Worm (Caenorhabditis elegans) whole organism, L1 larva: Measurements from ENCODE around the gene str-12.
A peak's percentile ranks its signal among the peaks of the same experiment; 100 is the strongest.

Source experiments
- C04F5.9 ChIP-seq: sonication (generic microtip); optimal IDR thresholded peaks from 2 replicates; lab custom pipeline; 2016; ENCODE audit warnings: missing genetic modification characterization, missing compliant biosample characterization
- F16B12.6 ChIP-seq: fragments of 150-350 bp; optimal IDR thresholded peaks from 2 replicates; lab custom pipeline; 2014; ENCODE audit warnings: missing biosample characterization, missing genetic modification characterization
- aha-1 ChIP-seq: fragments of 150-350 bp; optimal IDR thresholded peaks from 2 replicates; lab custom pipeline; 2014; ENCODE audit warnings: missing biosample characterization, missing genetic modification characterization
- aly-2 ChIP-seq: fragments of 150-350 bp; optimal IDR thresholded peaks from 2 replicates; lab custom pipeline; 2014; ENCODE audit warnings: missing biosample characterization, missing genetic modification characterization
- ceh-90 ChIP-seq: sonication (generic microtip); optimal IDR thresholded peaks from 2 replicates; lab custom pipeline; 2016; ENCODE audit warnings: missing genetic modification characterization, missing compliant biosample characterization
- ces-1 ChIP-seq: fragments of 150-350 bp; optimal IDR thresholded peaks from 2 replicates; lab custom pipeline; 2014; ENCODE audit warnings: missing biosample characterization, missing genetic modification reagents, missing genetic modification characterization
- dpl-1 ChIP-seq, 3 experiments: fragments of 150-350 bp in 2 of 3; sonication (generic microtip) in 1 of 3; optimal IDR thresholded peaks; 2 replicates each; lab custom pipeline; 2014 to 2017; ENCODE audit warnings: missing biosample characterization in 3 of 3, missing genetic modification characterization in 3 of 3, missing genetic modification reagents in 3 of 3
- dsc-1 ChIP-seq: sonication (generic microtip); optimal IDR thresholded peaks from 2 replicates; lab custom pipeline; 2016; ENCODE audit warnings: mild to moderate bottlenecking, missing genetic modification characterization, missing compliant biosample characterization
- efl-1 ChIP-seq, 4 experiments: fragments of 150-350 bp; optimal IDR thresholded peaks in 3 of 4; peaks in 1 of 4; 1 replicate in 1 of 4; 2 replicates in 3 of 4; lab custom pipeline; 2014; ENCODE audit warnings: missing biosample characterization in 2 of 4, missing genetic modification characterization in 2 of 4, missing genetic modification reagents in 2 of 4
- elt-2 ChIP-seq: sonication (generic microtip); optimal IDR thresholded peaks from 2 replicates; lab custom pipeline; 2016; ENCODE audit warnings: missing genetic modification characterization, mild to moderate bottlenecking, inconsistent platforms, missing compliant biosample characterization, missing genetic modification reagents
- ets-5 ChIP-seq: fragments of 200-800 bp; sonication (Bioruptor generic); IDR thresholded peaks from 2 replicates; pipeline ENCODE4 v1.3.6; 2022; ENCODE audit warnings: missing genetic modification characterization, missing compliant biosample characterization
- fkh-10 ChIP-seq: sonication (generic microtip); optimal IDR thresholded peaks from 2 replicates; lab custom pipeline; 2017; ENCODE audit warnings: missing biosample characterization, missing genetic modification reagents, missing genetic modification characterization
- hlh-17 ChIP-seq: fragments of 200-800 bp; sonication (Bioruptor generic); optimal IDR thresholded peaks from 2 replicates; lab custom pipeline; 2018; ENCODE audit warnings: missing genetic modification characterization, mild to moderate bottlenecking, missing compliant biosample characterization, moderate library complexity, borderline replicate concordance
- lin-14 ChIP-seq: fragments of 200-800 bp; sonication (Bioruptor generic); optimal IDR thresholded peaks from 2 replicates; lab custom pipeline; 2018; ENCODE audit warnings: mild to moderate bottlenecking, missing genetic modification characterization, moderate library complexity, missing compliant biosample characterization
- lin-39 ChIP-seq: fragments of 150-350 bp; optimal IDR thresholded peaks from 2 replicates; lab custom pipeline; 2014; ENCODE audit warnings: missing biosample characterization, missing genetic modification reagents, missing genetic modification characterization
- lsy-2 ChIP-seq, 2 experiments: fragments of 150-350 bp; optimal IDR thresholded peaks; 2 replicates each; lab custom pipeline; 2014; ENCODE audit warnings: missing biosample characterization in 2 of 2, missing genetic modification characterization in 2 of 2
- mep-1 ChIP-seq: fragments of 150-350 bp; optimal IDR thresholded peaks from 2 replicates; lab custom pipeline; 2014; ENCODE audit warnings: missing biosample characterization, missing genetic modification characterization
- nhr-11 ChIP-seq: fragments of 150-350 bp; optimal IDR thresholded peaks from 2 replicates; lab custom pipeline; 2014; ENCODE audit warnings: missing biosample characterization, missing genetic modification characterization
- nhr-19 ChIP-seq: fragments of 200-800 bp; sonication (Bioruptor generic); conservative IDR thresholded peaks from 2 replicates; pipeline ENCODE4 v1.3.6; 2022; ENCODE audit warnings: missing genetic modification characterization, missing compliant biosample characterization
- nhr-20 ChIP-seq: sonication (generic microtip); optimal IDR thresholded peaks from 2 replicates; lab custom pipeline; 2016; ENCODE audit warnings: mild to moderate bottlenecking, missing genetic modification characterization, missing compliant biosample characterization
- nhr-28 ChIP-seq: fragments of 150-350 bp; optimal IDR thresholded peaks from 2 replicates; lab custom pipeline; 2014; ENCODE audit warnings: missing biosample characterization, missing genetic modification characterization
- nhr-47 ChIP-seq: sonication (generic microtip); optimal IDR thresholded peaks from 2 replicates; lab custom pipeline; 2016; ENCODE audit warnings: mild to moderate bottlenecking, missing genetic modification characterization, moderate library complexity, missing compliant biosample characterization
- nhr-71 ChIP-seq: sonication (generic microtip); optimal IDR thresholded peaks from 2 replicates; lab custom pipeline; 2016; ENCODE audit warnings: mild to moderate bottlenecking, missing genetic modification characterization, moderate library complexity, missing compliant biosample characterization
- nhr-85 ChIP-seq: sonication (generic microtip); peaks from one replicate; lab custom pipeline; 2016; ENCODE audit warnings: missing genetic modification characterization, inconsistent platforms, missing compliant biosample characterization
- pag-3 ChIP-seq: sonication (generic microtip); optimal IDR thresholded peaks from 2 replicates; lab custom pipeline; 2017; ENCODE audit warnings: missing genetic modification characterization, mild to moderate bottlenecking, missing compliant biosample characterization, antibody characterized with exemption, borderline replicate concordance; ENCODE audit not compliant: insufficient read depth
- pax-3 ChIP-seq: fragments of 200-800 bp; sonication (Bioruptor generic); optimal IDR thresholded peaks from 2 replicates; lab custom pipeline; 2018; ENCODE audit warnings: mild to moderate bottlenecking, missing genetic modification characterization, moderate library complexity, missing compliant biosample characterization
- pqm-1 ChIP-seq: sonication (generic microtip); optimal IDR thresholded peaks from 3 replicates; lab custom pipeline; 2017; ENCODE audit warnings: missing biosample characterization, missing genetic modification characterization
- rnt-1 ChIP-seq: sonication (generic microtip); optimal IDR thresholded peaks from 2 replicates; lab custom pipeline; 2016; ENCODE audit warnings: mild to moderate bottlenecking, missing genetic modification characterization, moderate library complexity, missing compliant biosample characterization
- skn-1 ChIP-seq: fragments of 150-350 bp; optimal IDR thresholded peaks from 2 replicates; lab custom pipeline; 2014; ENCODE audit warnings: missing biosample characterization, missing genetic modification characterization
- snu-23 ChIP-seq: sonication (generic microtip); optimal IDR thresholded peaks from 2 replicates; lab custom pipeline; 2016; ENCODE audit warnings: missing genetic modification characterization, missing compliant biosample characterization
- sup-37 ChIP-seq: fragments of 200-800 bp; sonication (Bioruptor generic); optimal IDR thresholded peaks from 2 replicates; lab custom pipeline; 2018; ENCODE audit warnings: mild to moderate bottlenecking, missing genetic modification characterization, missing compliant biosample characterization
- tbx-2 ChIP-seq: sonication (generic microtip); optimal IDR thresholded peaks from 2 replicates; lab custom pipeline; 2016; ENCODE audit warnings: missing genetic modification characterization, missing compliant biosample characterization
- tlp-1 ChIP-seq: fragments of 150-350 bp; optimal IDR thresholded peaks from 2 replicates; lab custom pipeline; 2014; ENCODE audit warnings: missing biosample characterization, missing genetic modification characterization
- unc-30 ChIP-seq: sonication (generic microtip); optimal IDR thresholded peaks from 2 replicates; lab custom pipeline; 2017; ENCODE audit warnings: missing biosample characterization, missing genetic modification characterization
- unc-62 ChIP-seq: fragments of 150-350 bp; optimal IDR thresholded peaks from 2 replicates; lab custom pipeline; 2014; ENCODE audit warnings: missing biosample characterization, missing genetic modification reagents, missing genetic modification characterization
- zag-1 ChIP-seq: fragments of 150-350 bp; optimal IDR thresholded peaks from 2 replicates; lab custom pipeline; 2014; ENCODE audit warnings: missing biosample characterization, missing genetic modification characterization
- zip-4 ChIP-seq: fragments of 200-800 bp; sonication (Bioruptor generic); optimal IDR thresholded peaks from 2 replicates; lab custom pipeline; 2018; ENCODE audit warnings: mild to moderate bottlenecking, missing genetic modification characterization, moderate library complexity, missing compliant biosample characterization

The str-12 gene

DNA sequence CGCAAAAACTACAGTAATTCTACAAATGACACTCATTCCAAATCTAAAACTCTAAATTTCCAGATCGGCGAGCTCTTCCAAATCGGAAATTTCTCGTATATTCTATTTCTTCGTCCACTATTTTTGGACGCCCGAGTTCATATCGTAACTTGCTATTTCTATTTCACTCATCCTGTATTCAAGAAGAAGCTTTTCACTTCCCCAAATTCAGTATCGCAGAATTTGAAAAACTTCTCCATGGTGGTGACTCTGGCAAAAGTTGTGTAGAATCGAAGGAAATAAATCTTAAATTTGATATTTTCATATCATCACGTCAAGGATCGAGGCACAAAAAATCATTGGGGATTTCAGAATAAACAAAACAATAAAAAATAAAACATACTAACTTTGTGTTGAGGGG, 41.5 kb downstream of the str-12 start:
- TF ChIP-seq pag-3: no peak
- no peak for TF ChIP-seq hlh-17 (GFP tag; lab: Kevin White, UChicago)
- no peak for TF ChIP-seq nhr-11
- no peak for TF ChIP-seq skn-1
- peak; percentile 65 for TF ChIP-seq nhr-85 (tag; lab: Kevin White, UChicago)
- TF ChIP-seq tbx-2 (tag; lab: Kevin White, UChicago): no peak
- TF ChIP-seq efl-1 (optimal IDR thresholded peaks at IDR 0.05; lab: Kevin White, UChicago): no peak
- peak in 1 of 2 experiments; percentile 81 for TF ChIP-seq efl-1 (GFP tag; optimal IDR thresholded peaks at IDR 0.05 in 1 of 2; lab: Kevin White, UChicago)

DNA sequence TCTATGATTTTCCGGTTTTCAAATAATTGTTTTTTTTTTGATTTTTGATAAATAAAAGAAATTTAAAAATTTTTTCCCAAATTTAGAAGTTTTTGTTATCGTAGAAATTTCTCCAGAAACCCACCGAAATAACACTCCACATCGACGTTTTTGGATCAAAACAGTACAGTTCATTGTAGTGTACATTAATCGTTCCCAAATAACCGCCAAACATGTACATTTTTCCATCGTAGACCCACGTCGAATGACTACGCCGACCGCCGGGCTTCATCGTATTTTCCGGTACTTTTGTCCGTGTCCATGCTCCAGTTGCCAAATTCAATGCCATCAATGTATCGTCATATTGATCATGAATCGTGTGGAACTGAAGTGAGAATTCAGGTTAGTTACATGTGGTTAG, 43.4 kb downstream of the str-12 start, which contains the start of gene F53E4.2:
F53E4.2 (plus strand) TSS at position 301 of the 400 bp plus-strand sequence.
- TF ChIP-seq pax-3 (no peak), aly-2 (tag; lab: Kevin White, UChicago) (no peak), ces-1 (GFP tag; lab: Kevin White, UChicago) (no peak), nhr-19 (no peak), aha-1 (no peak), zag-1 (tag; lab: Kevin White, UChicago) (no peak), unc-62 (GFP tag; lab: Kevin White, UChicago) (no peak), lin-14 (GFP tag; lab: Kevin White, UChicago) (no peak), nhr-71 (no peak), sup-37 (GFP tag; lab: Kevin White, UChicago) (no peak)
- TF ChIP-seq, all 84 proteins: peak for 0

DNA sequence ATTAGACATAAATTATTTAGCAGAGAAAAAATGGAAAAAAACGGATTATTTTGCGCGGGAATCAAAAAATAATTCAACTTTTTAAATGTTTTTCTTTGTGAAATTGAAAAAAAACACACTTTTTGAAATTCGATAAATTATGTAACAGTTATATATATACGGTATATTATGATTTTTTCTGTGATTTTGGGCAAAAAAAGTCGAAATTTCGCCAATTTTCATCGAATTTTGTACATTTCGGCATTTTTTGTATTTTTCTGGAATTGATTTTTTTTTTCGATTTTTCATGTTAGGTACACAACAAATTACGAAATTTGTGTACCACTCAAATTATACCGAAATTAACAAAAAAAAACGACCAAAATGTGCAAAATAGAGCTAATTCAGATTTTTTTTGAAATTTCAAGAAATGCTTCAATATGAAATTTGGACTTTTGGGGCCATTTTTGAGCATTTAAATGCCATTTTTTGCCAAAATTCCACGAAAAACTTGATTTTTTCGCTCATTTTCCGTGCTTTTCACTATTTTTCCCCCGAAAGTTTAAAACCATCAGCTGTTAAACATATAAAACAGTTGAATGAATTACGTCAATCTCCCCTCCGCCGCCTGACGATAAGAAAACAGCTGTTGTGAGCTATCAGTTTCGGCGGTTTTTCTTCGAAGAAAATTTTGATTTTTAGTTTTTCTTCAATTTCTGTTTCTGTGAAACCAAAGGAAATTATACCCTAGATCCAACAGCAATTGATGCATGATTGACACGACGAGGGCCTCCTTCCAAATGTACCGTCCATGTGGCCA, 47.8 kb downstream of the str-12 start:
- TF ChIP-seq dpl-1 (GFP tag; optimal IDR thresholded peaks at IDR 0.05; lab: Kevin White, UChicago) (no peak), unc-62 (GFP tag; lab: Kevin White, UChicago) (no peak), nhr-20 (no peak), ceh-90 (no peak), lin-39 (tag; lab: Kevin White, UChicago) (no peak), nhr-19 (peak; percentile 34; the same call in 1 of the 2 replicates), pqm-1 (tag; lab: Kevin White, UChicago) (no peak), ets-5 (no peak), zag-1 (tag; lab: Kevin White, UChicago) (no peak), elt-2 (tag; lab: Kevin White, UChicago) (no peak), F16B12.6 (no peak), mep-1 (no peak), nhr-71 (peak; percentile 40), snu-23 (GFP tag; lab: Kevin White, UChicago) (peak; percentile 5), dsc-1 (tag; lab: Kevin White, UChicago) (no peak), rnt-1 (tag; lab: Kevin White, UChicago) (peak; percentile 72), nhr-85 (tag; lab: Kevin White, UChicago) (no peak), nhr-28 (tag; lab: Kevin White, UChicago) (no peak), nhr-11 (no peak), zip-4 (GFP tag; lab: Kevin White, UChicago) (no peak), fkh-10 (GFP tag; lab: Kevin White, UChicago) (no peak), sup-37 (GFP tag; lab: Kevin White, UChicago) (no peak), nhr-47 (tag; lab: Kevin White, UChicago) (no peak), tlp-1 (tag; lab: Kevin White, UChicago) (no peak), C04F5.9 (tag; lab: Kevin White, UChicago) (no peak), unc-30 (tag; lab: Kevin White, UChicago) (no peak), lsy-2 (tag; optimal IDR thresholded peaks at IDR 0.05; lab: Kevin White, UChicago) (peak in 1 of 2 experiments; percentile 24), lin-14 (GFP tag; lab: Kevin White, UChicago) (peak; percentile 51)
